Worm (Caenorhabditis elegans) whole organism, midembryonic: ENCODE data around the gene larp-1.

Source experiments
- T22C8.4 ChIP-seq: fragments of 200-800 bp; sonication (Bioruptor generic); IDR thresholded peaks from 2 replicates; pipeline ENCODE4 v1.3.6; 2022; ENCODE audit warnings: missing genetic modification characterization, missing compliant biosample characterization
- cog-1 ChIP-seq: sonication (generic microtip); optimal IDR thresholded peaks from 2 replicates; lab custom pipeline; 2016; ENCODE audit warnings: missing genetic modification characterization, missing compliant biosample characterization
- flt-1 ChIP-seq: fragments of 200-800 bp; sonication (Bioruptor generic); IDR thresholded peaks from 2 replicates; pipeline ENCODE4 v1.3.6; 2022; ENCODE audit warnings: missing genetic modification characterization, missing compliant biosample characterization
- klf-2 ChIP-seq: fragments of 200-800 bp; sonication (Bioruptor generic); conservative IDR thresholded peaks from 2 replicates; pipeline ENCODE4 v1.3.6; 2022; ENCODE audit warnings: missing genetic modification reagents, missing genetic modification characterization, missing compliant biosample characterization
- med-1 ChIP-seq: sonication (generic microtip); optimal IDR thresholded peaks from 2 replicates; lab custom pipeline; 2017; ENCODE audit warnings: missing genetic modification characterization, mild to moderate bottlenecking, missing compliant biosample characterization, antibody characterized with exemption, missing genetic modification reagents; ENCODE audit not compliant: insufficient read depth
- ref-1 ChIP-seq: fragments of 200-800 bp; sonication (Bioruptor generic); conservative IDR thresholded peaks from 2 replicates; pipeline ENCODE4 v1.3.6; 2022; ENCODE audit warnings: missing genetic modification reagents, missing genetic modification characterization, missing compliant biosample characterization
- tab-1 ChIP-seq: fragments of 200-800 bp; sonication (Bioruptor generic); IDR thresholded peaks from 2 replicates; pipeline ENCODE4 v1.3.6; 2022; ENCODE audit warnings: missing genetic modification characterization, missing compliant biosample characterization
- ztf-23 ChIP-seq: fragments of 200-800 bp; sonication (Bioruptor generic); IDR thresholded peaks from 2 replicates; pipeline ENCODE4 v1.3.6; 2022; ENCODE audit warnings: missing genetic modification reagents, missing genetic modification characterization, missing compliant biosample characterization
- ztf-29 ChIP-seq: fragments of 200-800 bp; sonication (Bioruptor generic); IDR thresholded peaks from 2 replicates; pipeline ENCODE4 v1.3.6; 2022; ENCODE audit warnings: missing genetic modification reagents, missing genetic modification characterization, missing compliant biosample characterization

larp-1 gene

DNA sequence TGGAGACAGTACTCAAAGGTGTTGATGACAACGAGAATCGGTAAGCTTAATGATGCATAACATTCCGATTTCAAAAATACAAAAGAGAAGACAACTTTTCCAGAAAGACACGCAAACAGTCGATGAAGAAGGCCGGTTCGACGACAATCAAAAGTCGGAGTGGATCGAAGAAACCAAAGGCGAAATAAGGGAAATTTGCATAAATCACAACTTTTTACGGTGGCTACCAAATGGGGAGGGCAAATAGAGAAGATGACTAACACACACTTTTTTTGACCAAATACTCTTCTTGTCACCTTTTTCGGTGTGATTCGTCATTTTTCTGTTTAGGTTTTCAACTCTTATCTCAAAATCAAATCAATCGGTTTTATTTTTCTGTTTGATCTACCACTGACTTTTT lies 18.7 kb upstream of the larp-1 start, which contains the start of gene C45G9.6:
Gene C45G9.6 (plus strand): TSS at position 301 of the 400 bp plus-strand sequence.
- TF ChIP-seq T22C8.4 (no peak), klf-2 (GFP tag; lab: Robert Waterston, UW) (no peak), tab-1 (GFP tag; lab: Robert Waterston, UW) (no peak), flt-1 (no peak)

DNA sequence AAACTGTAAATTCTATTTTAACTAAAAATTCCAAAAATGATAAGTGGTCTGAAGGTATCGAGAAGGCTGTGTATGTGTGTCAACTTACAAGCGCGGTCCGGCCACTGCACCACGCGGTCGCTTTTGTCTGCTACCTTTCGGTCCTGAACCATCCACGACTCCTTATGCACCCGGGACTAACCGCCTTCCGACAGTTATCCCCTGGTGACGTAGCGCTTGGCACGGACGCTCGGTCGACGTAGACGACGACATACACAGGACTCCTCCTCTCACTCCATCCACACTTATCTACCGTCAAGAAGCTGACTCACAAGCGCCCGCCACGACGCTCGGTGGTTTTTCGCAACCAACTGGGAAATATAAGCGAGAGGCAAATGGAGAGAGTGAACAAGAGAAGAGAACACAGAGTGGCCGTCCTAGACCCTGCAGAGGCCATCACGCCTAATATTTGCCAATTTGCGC lies 14.0 kb upstream of the larp-1 start:
- TF ChIP-seq ref-1 (GFP tag; lab: Robert Waterston, UW) (peak; percentile 82), cog-1 (tag; lab: Kevin White, UChicago) (peak; percentile 78), ztf-29 (GFP tag; lab: Robert Waterston, UW) (peak; percentile 90), tab-1 (GFP tag; lab: Robert Waterston, UW) (peak; percentile 91), klf-2 (GFP tag; lab: Robert Waterston, UW) (peak; percentile 87), T22C8.4 (peak; percentile 85), flt-1 (peak; percentile 94), med-1 (GFP tag; lab: Kevin White, UChicago) (peak; percentile 29), ztf-23 (peak; percentile 95)

DNA sequence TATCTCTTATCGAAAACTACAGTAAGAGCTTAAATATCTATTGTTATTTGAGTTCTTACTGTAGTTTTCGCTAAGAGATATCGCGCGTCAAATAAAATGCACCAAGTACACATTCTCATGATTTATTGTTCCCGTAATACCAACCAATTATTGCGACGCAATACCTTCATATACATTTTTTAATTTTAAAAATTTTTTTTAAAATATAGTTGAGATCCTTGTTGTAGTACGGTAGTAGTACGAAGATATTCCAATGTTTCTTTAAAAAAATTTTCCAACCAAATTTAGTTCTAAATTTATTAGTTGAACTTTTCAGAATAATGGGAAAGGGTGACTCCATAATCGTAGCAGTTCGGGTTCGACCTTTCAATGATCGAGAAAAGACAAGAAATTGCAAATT lies 13.2 kb upstream of the larp-1 start, which contains the start of gene klp-6:
Gene klp-6 (plus strand): TSS at position 301 of the 400 bp plus-strand sequence.
- no peak for TF ChIP-seq ztf-23
- no peak for TF ChIP-seq med-1 (GFP tag; lab: Kevin White, UChicago)
- TF ChIP-seq T22C8.4 = no peak
- TF ChIP-seq ztf-29 (GFP tag; lab: Robert Waterston, UW) = no peak

DNA sequence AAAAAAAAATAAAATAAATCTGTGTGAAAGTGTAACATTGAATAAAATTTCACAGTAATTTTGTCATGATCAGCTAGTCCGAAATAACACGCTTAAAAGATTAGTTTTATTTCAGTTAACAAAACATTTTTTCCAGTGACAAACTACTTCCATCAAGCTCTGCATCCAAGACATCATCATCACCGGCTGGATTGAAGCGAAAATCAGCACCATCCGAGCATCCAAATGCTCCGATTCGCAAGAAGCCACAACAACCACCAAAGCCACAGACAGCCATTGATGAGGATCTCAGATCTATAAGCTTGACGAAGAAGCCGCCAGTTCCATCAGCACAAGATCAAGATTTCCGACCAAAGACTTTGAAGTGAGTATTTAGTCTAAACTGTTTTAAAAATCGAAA lies 9.8 kb upstream of the larp-1 start:
- TF ChIP-seq T22C8.4 = no peak
- no peak for TF ChIP-seq klf-2 (GFP tag; lab: Robert Waterston, UW)
- no peak for TF ChIP-seq med-1 (GFP tag; lab: Kevin White, UChicago)
- no peak for TF ChIP-seq tab-1 (GFP tag; lab: Robert Waterston, UW)
- no peak for TF ChIP-seq flt-1
- no peak for TF ChIP-seq ref-1 (GFP tag; lab: Robert Waterston, UW)
- no peak for TF ChIP-seq ztf-29 (GFP tag; lab: Robert Waterston, UW)
- TF ChIP-seq cog-1 (tag; lab: Kevin White, UChicago) = no peak
- no peak for TF ChIP-seq ztf-23

DNA sequence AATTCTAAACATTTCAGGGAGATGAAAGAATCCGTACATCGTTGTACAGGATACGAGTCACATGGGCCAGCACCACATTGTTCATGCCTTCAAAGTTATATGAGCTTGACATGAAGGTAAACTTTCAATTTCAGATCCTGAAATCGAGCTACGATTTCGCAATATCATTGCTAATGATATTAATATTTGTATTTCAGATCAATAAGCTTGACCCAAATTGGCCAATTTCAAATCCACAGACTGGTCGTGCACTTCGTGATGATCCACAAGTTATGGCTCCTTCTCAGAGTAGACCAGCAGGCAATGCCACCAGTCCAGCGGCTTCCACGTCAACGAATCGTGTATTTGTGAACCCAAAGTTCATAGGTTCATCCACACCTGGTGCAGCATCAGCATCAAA lies 8.9 kb upstream of the larp-1 start:
- TF ChIP-seq T22C8.4 = no peak
- no peak for TF ChIP-seq ztf-29 (GFP tag; lab: Robert Waterston, UW)
- TF ChIP-seq flt-1 = no peak
- TF ChIP-seq klf-2 (GFP tag; lab: Robert Waterston, UW) = no peak
- no peak for TF ChIP-seq cog-1 (tag; lab: Kevin White, UChicago)
- TF ChIP-seq ztf-23 = no peak
- TF ChIP-seq ref-1 (GFP tag; lab: Robert Waterston, UW) = no peak
- no peak for TF ChIP-seq tab-1 (GFP tag; lab: Robert Waterston, UW)

DNA sequence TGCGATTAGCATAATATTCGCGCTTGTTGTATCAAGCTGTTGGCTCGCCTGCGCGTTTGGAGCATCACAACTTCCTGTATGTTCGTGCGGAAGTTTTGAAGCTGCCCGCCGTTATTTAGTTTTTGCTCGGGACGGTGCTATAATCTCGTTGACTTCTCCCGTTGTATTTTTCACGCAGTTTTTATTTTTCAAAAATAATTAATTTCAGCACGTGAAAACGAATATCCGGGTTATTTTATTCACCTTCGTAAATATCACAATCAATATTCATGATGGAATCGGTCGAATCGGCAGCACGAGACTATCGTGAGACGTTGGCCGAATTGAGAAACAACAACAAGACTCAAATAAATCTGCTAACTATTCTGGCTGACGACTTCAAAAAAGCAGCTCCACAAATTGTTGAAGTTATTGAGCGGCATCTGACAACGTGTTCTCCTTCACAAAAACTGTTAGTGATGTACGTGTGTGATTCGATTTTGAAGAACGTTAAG lies 7.7 kb upstream of the larp-1 start:
- TF ChIP-seq T22C8.4 (no peak), tab-1 (GFP tag; lab: Robert Waterston, UW) (no peak), ztf-29 (GFP tag; lab: Robert Waterston, UW) (no peak), ztf-23 (no peak; the same call in 1 of the 2 replicates), cog-1 (tag; lab: Kevin White, UChicago) (no peak), med-1 (GFP tag; lab: Kevin White, UChicago) (no peak)

DNA sequence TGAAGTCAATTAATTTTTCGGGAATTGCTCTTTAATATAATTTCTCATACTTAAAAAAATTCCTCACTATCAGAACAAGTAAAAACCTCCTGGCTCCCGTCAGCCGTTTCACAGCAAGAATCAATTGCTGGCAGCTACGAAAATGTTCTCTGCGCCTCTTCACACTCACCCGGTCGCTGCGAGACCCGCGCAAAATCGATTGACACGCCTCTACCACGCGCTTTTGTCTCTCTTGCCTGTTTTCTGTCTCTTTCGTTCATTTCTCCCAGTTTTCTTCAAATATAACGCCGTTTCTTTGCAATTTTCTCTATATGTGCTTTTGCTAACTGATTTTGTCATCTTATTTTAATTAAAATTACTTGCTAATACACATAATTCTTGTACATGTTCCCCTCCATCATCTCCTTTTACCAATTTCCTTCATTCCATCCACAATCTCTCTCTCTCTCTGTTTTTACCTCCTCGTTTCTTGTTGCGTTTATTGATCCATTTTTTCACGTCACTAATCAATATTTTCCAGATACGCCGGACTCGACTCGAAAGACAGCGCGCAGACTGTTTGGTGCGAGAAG lies 7.0 kb upstream of the larp-1 start, which contains the start of gene pcf-11:
Gene pcf-11 (plus strand): TSS at position 522 of the 572 bp plus-strand sequence.
- peak; percentile 91 for TF ChIP-seq T22C8.4
- TF ChIP-seq ztf-23 = peak; percentile 80
- peak; percentile 22 for TF ChIP-seq cog-1 (tag; lab: Kevin White, UChicago)
- TF ChIP-seq ref-1 (GFP tag; lab: Robert Waterston, UW) = no peak
- peak; percentile 11 for TF ChIP-seq med-1 (GFP tag; lab: Kevin White, UChicago)

DNA sequence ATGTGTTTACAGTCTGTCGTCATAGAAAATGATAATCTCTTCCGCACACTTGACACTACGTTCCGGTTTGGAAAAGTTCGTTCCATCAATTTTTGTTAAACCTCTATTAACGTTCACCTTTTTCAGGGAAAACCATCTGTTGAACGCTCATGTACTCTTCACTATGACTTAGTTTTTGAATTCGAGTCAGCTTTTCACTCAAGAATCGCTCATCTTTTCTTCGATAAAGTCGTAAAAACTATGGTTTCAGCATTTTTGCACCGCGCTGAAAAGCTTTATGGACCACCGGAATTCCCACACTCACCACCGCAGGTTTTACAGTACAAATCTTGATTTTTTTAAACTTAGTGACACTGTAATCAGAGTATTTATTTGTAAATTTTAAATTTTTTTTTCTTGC lies 6.2 kb upstream of the larp-1 start:
- TF ChIP-seq ztf-29 (GFP tag; lab: Robert Waterston, UW) (no peak), flt-1 (no peak), klf-2 (GFP tag; lab: Robert Waterston, UW) (no peak), tab-1 (GFP tag; lab: Robert Waterston, UW) (no peak), ref-1 (GFP tag; lab: Robert Waterston, UW) (no peak), T22C8.4 (no peak), med-1 (GFP tag; lab: Kevin White, UChicago) (no peak), cog-1 (tag; lab: Kevin White, UChicago) (no peak), ztf-23 (no peak)

DNA sequence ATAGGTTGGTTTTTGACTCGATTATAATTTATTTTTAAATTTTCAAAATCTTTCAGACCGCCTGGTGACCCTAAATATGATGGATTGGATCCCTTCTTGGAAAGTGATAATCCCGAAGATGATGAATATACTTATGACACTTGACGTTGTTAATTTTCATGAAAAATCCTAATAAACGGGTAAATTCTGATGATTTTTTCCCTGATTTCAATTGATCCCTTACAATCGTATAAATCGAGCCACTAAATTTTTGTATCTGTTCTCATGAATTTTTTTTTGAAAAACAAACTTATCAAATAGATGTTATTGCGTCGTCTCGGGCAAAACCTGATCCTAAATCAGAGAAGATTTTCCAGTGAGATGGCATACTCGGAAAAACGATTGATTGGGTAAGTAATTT lies 5.5 kb upstream of the larp-1 start, which contains the start of gene R144.13:
Gene R144.13 (plus strand): TSS at position 301 of the 400 bp plus-strand sequence.
- no peak for TF ChIP-seq cog-1 (tag; lab: Kevin White, UChicago)

DNA sequence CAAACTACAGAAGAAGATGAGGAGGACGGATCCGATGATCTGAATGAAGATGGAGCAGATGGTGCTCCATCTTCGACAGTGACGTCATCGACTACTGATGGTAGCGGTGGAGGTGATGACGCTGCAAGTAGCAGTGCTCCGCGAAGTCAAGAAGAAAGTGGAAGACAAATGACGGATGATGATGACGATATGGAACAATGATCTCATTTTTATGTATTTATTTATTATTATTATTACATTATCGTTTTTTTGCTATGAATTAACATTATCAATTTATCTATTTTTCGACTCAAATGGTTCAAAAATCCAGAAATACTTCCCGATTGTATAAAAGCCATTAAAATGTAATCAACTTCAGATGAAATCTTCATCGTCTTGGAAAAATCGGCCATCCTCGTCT lies 4.2 kb upstream of the larp-1 start, which contains the start of gene R144.3:
Gene R144.3 (plus strand): TSS at position 301 of the 400 bp plus-strand sequence.
- TF ChIP-seq cog-1 (tag; lab: Kevin White, UChicago) (no peak), ref-1 (GFP tag; lab: Robert Waterston, UW) (no peak), T22C8.4 (no peak), tab-1 (GFP tag; lab: Robert Waterston, UW) (no peak), ztf-29 (GFP tag; lab: Robert Waterston, UW) (no peak), flt-1 (no peak), klf-2 (GFP tag; lab: Robert Waterston, UW) (no peak), ztf-23 (no peak), med-1 (GFP tag; lab: Kevin White, UChicago) (no peak)
